Fruit fly (Drosophila melanogaster): ENCODE results near the gene CG13712.

Gene CG13712

DNA sequence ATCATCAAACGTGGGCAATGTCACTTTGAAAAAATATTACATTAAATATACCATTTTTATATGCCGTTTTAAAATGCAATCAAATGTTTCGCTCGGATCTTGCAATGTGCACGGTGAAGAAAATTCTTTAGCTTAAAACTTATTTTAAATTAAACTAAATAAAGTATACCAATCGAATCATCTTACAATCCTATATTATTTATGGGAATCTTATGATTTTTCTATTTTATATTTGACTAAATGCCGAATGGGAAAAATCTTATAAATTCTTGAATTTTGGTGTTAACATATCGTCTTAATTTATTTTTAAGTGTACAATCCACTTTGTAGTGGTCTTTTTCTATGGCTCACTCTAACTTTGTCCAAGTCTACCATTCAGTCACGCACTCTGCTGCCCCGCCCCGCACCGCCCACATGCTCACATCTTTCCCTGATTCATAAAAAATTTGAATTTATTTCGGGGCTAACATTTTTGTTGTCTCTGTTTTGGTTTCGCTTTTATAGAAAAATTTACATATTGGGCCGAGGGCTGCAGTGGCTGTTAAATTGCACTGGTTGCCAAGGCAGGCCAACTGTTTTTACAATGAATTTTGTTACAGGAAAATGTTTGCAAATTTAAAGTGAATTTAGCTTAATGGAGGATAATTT lies 10.9 kb upstream of the CG13712 start (continued):
- no peak for TF ChIP-seq CG34376 (GFP tag; optimal IDR thresholded peaks at IDR 0.05)
- TF ChIP-seq CG18599 (GFP tag; optimal IDR thresholded peaks at IDR 0.05) = peak; percentile 5
- no peak for TF ChIP-seq CHES-1-like (GFP tag; optimal IDR thresholded peaks at IDR 0.05)
- TF ChIP-seq CG11560 (tag; IDR thresholded peaks at IDR 0.05) = no peak
- TF ChIP-seq jigr1 (GFP tag; IDR thresholded peaks at IDR 0.05) = no peak
- no peak for TF ChIP-seq CG33557 (GFP tag; optimal IDR thresholded peaks at IDR 0.05)
- no peak for TF ChIP-seq CG1647 (GFP tag; optimal IDR thresholded peaks at IDR 0.05)
- TF ChIP-seq wor (GFP tag; IDR thresholded peaks at IDR 0.05) = no peak
- TF ChIP-seq sr (GFP tag; IDR thresholded peaks at IDR 0.05) = peak; percentile 83
- no peak for TF ChIP-seq CG7786 (GFP tag; optimal IDR thresholded peaks at IDR 0.05)
- no peak for TF ChIP-seq Kr (GFP tag; optimal IDR thresholded peaks at IDR 0.05)
- no peak for TF ChIP-seq cwo (GFP tag; optimal IDR thresholded peaks at IDR 0.05)
- no peak for TF ChIP-seq CG9727 (GFP tag; optimal IDR thresholded peaks at IDR 0.05)
- TF ChIP-seq ci (GFP tag; IDR thresholded peaks at IDR 0.05) = peak; percentile 52; the same call in 1 of the 3 replicates
- peak; percentile 36 for TF ChIP-seq Drgx (GFP tag; IDR thresholded peaks at IDR 0.05)
- no peak for TF ChIP-seq en (GFP tag; optimal IDR thresholded peaks at IDR 0.05)
- no peak for TF ChIP-seq Mes4 (GFP tag; optimal IDR thresholded peaks at IDR 0.05)
- TF ChIP-seq CG6765 (GFP tag; optimal IDR thresholded peaks at IDR 0.05) = no peak
- TF ChIP-seq ind (GFP tag; optimal IDR thresholded peaks at IDR 0.05) = no peak
- no peak for TF ChIP-seq Spps (tag; optimal IDR thresholded peaks at IDR 0.05)
- no peak for TF ChIP-seq fru (optimal IDR thresholded peaks at IDR 0.05)
- no peak for TF ChIP-seq CG9817 (tag; optimal IDR thresholded peaks at IDR 0.05)
- TF ChIP-seq CG3726 (GFP tag; IDR thresholded peaks at IDR 0.05) = no peak
- TF ChIP-seq sisA (GFP tag; IDR thresholded peaks at IDR 0.05) = no peak
- no peak for TF ChIP-seq lbe (GFP tag; optimal IDR thresholded peaks at IDR 0.05)
- TF ChIP-seq CG16813 (GFP tag; IDR thresholded peaks at IDR 0.05; ENCODE audit: partially characterized antibody) = no peak
- no peak for TF ChIP-seq CG11695 (GFP tag; IDR thresholded peaks at IDR 0.05)
- no peak for TF ChIP-seq Taf1 (GFP tag; IDR thresholded peaks at IDR 0.05)
- no peak for TF ChIP-seq MESR4 (GFP tag; optimal IDR thresholded peaks at IDR 0.05)
- no peak for TF ChIP-seq slou (GFP tag; optimal IDR thresholded peaks at IDR 0.05)
- TF ChIP-seq CG11093 (GFP tag; IDR thresholded peaks at IDR 0.05) = no peak
- no peak for TF ChIP-seq sna (GFP tag; IDR thresholded peaks at IDR 0.05; ENCODE audit: partially characterized antibody)
- no peak for TF ChIP-seq CG7372 (GFP tag; IDR thresholded peaks at IDR 0.05)
- TF ChIP-seq trh (GFP tag; optimal IDR thresholded peaks at IDR 0.05) = no peak
- no peak for TF ChIP-seq Gsc (GFP tag; IDR thresholded peaks at IDR 0.05)
- TF ChIP-seq dati (GFP tag; IDR thresholded peaks at IDR 0.05) = no peak
- peak; percentile 35 for TF ChIP-seq CG30403 (GFP tag; optimal IDR thresholded peaks at IDR 0.05)
- TF ChIP-seq hkb (optimal IDR thresholded peaks at IDR 0.05) = no peak
- TF ChIP-seq hkb (GFP tag; IDR thresholded peaks at IDR 0.05) = peak; percentile 59; the same call in 1 of the 2 replicates
- TF ChIP-seq CG11247 (GFP tag; IDR thresholded peaks at IDR 0.05) = no peak
- no peak for TF ChIP-seq Sry-δ (GFP tag; optimal IDR thresholded peaks at IDR 0.05)
- TF ChIP-seq HLH54F (GFP tag; optimal IDR thresholded peaks at IDR 0.05) = no peak
- peak; percentile 64 for TF ChIP-seq CG17359 (tag; optimal IDR thresholded peaks at IDR 0.05)
- TF ChIP-seq chinmo (GFP tag; IDR thresholded peaks at IDR 0.05; ENCODE audit: partially characterized antibody) = no peak
- TF ChIP-seq CG2875 (GFP tag; optimal IDR thresholded peaks at IDR 0.05) = no peak
- no peak for TF ChIP-seq Ravus (GFP tag; IDR thresholded peaks at IDR 0.05)
- TF ChIP-seq CG4360 (GFP tag; IDR thresholded peaks at IDR 0.05) = no peak
- peak; percentile 6; the same call in 1 of the 2 replicates for TF ChIP-seq Ada2b (GFP tag; IDR thresholded peaks at IDR 0.05)
- no peak for TF ChIP-seq trem (tag; optimal IDR thresholded peaks at IDR 0.05)
- TF ChIP-seq CG3163 (GFP tag; optimal IDR thresholded peaks at IDR 0.05) = no peak
- no peak for TF ChIP-seq CG11723 (GFP tag; optimal IDR thresholded peaks at IDR 0.05)
- TF ChIP-seq her (GFP tag; optimal IDR thresholded peaks at IDR 0.05) = no peak

Data from whole organism, embryonic.